Worm (Caenorhabditis elegans) whole organism, L1 larva: Measurements from ENCODE around the gene grl-17.

Experiments
- C04F5.9 ChIP-seq: sonication (generic microtip); optimal IDR thresholded peaks from 2 replicates; lab custom pipeline; 2016; ENCODE audit warnings: missing genetic modification characterization, missing compliant biosample characterization
- F16B12.6 ChIP-seq: fragments of 150-350 bp; optimal IDR thresholded peaks from 2 replicates; lab custom pipeline; 2014; ENCODE audit warnings: missing biosample characterization, missing genetic modification characterization
- ama-1 ChIP-seq: fragments of 150-350 bp; optimal IDR thresholded peaks from 2 replicates; lab custom pipeline; 2014
- blmp-1 ChIP-seq: fragments of 150-350 bp; optimal IDR thresholded peaks from 2 replicates; lab custom pipeline; 2014; ENCODE audit warnings: missing biosample characterization, missing genetic modification characterization
- ceh-88 ChIP-seq: fragments of 200-800 bp; sonication (Bioruptor generic); IDR thresholded peaks from 2 replicates; pipeline ENCODE4 v1.3.6; 2022; ENCODE audit warnings: missing genetic modification characterization, missing compliant biosample characterization
- dpl-1 ChIP-seq, 3 experiments: fragments of 150-350 bp in 2 of 3; sonication (generic microtip) in 1 of 3; optimal IDR thresholded peaks; 2 replicates each; lab custom pipeline; 2014 to 2017; ENCODE audit warnings: missing biosample characterization in 3 of 3, missing genetic modification characterization in 3 of 3, missing genetic modification reagents in 3 of 3
- dsc-1 ChIP-seq: sonication (generic microtip); optimal IDR thresholded peaks from 2 replicates; lab custom pipeline; 2016; ENCODE audit warnings: mild to moderate bottlenecking, missing genetic modification characterization, missing compliant biosample characterization
- elt-2 ChIP-seq: sonication (generic microtip); optimal IDR thresholded peaks from 2 replicates; lab custom pipeline; 2016; ENCODE audit warnings: missing genetic modification characterization, mild to moderate bottlenecking, inconsistent platforms, missing compliant biosample characterization, missing genetic modification reagents
- fkh-10 ChIP-seq: sonication (generic microtip); optimal IDR thresholded peaks from 2 replicates; lab custom pipeline; 2017; ENCODE audit warnings: missing biosample characterization, missing genetic modification reagents, missing genetic modification characterization
- fkh-8 ChIP-seq: sonication (generic microtip); optimal IDR thresholded peaks from 2 replicates; lab custom pipeline; 2016; ENCODE audit warnings: mild to moderate bottlenecking, missing genetic modification characterization, missing compliant biosample characterization
- fos-1 ChIP-seq: fragments of 150-350 bp; optimal IDR thresholded peaks from 2 replicates; lab custom pipeline; 2014; ENCODE audit warnings: missing biosample characterization, missing genetic modification characterization
- grh-1 ChIP-seq: fragments of 200-800 bp; sonication (Bioruptor generic); IDR thresholded peaks from 2 replicates; pipeline ENCODE4 v1.3.6; 2022; ENCODE audit warnings: missing genetic modification reagents, missing genetic modification characterization, missing compliant biosample characterization
- hlh-4 ChIP-seq: sonication (generic microtip); optimal IDR thresholded peaks from 2 replicates; lab custom pipeline; 2016; ENCODE audit warnings: mild to moderate bottlenecking, missing genetic modification characterization, missing compliant biosample characterization
- hpl-2 ChIP-seq: fragments of 150-350 bp; optimal IDR thresholded peaks from 2 replicates; lab custom pipeline; 2014; ENCODE audit warnings: missing biosample characterization, missing genetic modification reagents, missing genetic modification characterization
- irx-1 ChIP-seq: sonication (generic microtip); optimal IDR thresholded peaks from 2 replicates; lab custom pipeline; 2016; ENCODE audit warnings: missing genetic modification characterization, missing compliant biosample characterization
- jun-1 ChIP-seq: fragments of 150-350 bp; optimal IDR thresholded peaks from 2 replicates; lab custom pipeline; 2014; ENCODE audit warnings: missing biosample characterization, missing genetic modification reagents, missing genetic modification characterization
- lin-15B ChIP-seq: fragments of 150-350 bp; sonication (generic microtip); optimal IDR thresholded peaks from 3 replicates; lab custom pipeline; 2014; ENCODE audit warnings: missing biosample characterization, missing genetic modification characterization
- lin-35 ChIP-seq, 2 experiments: fragments of 150-350 bp; optimal IDR thresholded peaks; 2 replicates each; lab custom pipeline; 2014; ENCODE audit warnings: missing biosample characterization in 2 of 2, missing genetic modification characterization in 2 of 2, missing genetic modification reagents in 2 of 2
- lsy-2 ChIP-seq, 2 experiments: fragments of 150-350 bp; optimal IDR thresholded peaks; 2 replicates each; lab custom pipeline; 2014; ENCODE audit warnings: missing biosample characterization in 2 of 2, missing genetic modification characterization in 2 of 2
- mef-2 ChIP-seq: fragments of 150-350 bp; optimal IDR thresholded peaks from 2 replicates; lab custom pipeline; 2014; ENCODE audit warnings: missing biosample characterization, missing genetic modification characterization
- mep-1 ChIP-seq: fragments of 150-350 bp; optimal IDR thresholded peaks from 2 replicates; lab custom pipeline; 2014; ENCODE audit warnings: missing biosample characterization, missing genetic modification characterization
- nhr-12 ChIP-seq: sonication (generic microtip); optimal IDR thresholded peaks from 2 replicates; lab custom pipeline; 2017; ENCODE audit warnings: missing biosample characterization, missing genetic modification characterization
- nhr-19 ChIP-seq: fragments of 200-800 bp; sonication (Bioruptor generic); conservative IDR thresholded peaks from 2 replicates; pipeline ENCODE4 v1.3.6; 2022; ENCODE audit warnings: missing genetic modification characterization, missing compliant biosample characterization
- nhr-237 ChIP-seq: fragments of 150-350 bp; optimal IDR thresholded peaks from 2 replicates; lab custom pipeline; 2014; ENCODE audit warnings: missing biosample characterization, missing genetic modification characterization
- nhr-85 ChIP-seq: sonication (generic microtip); peaks from one replicate; lab custom pipeline; 2016; ENCODE audit warnings: missing genetic modification characterization, inconsistent platforms, missing compliant biosample characterization
- nhr-90 ChIP-seq: sonication (generic microtip); optimal IDR thresholded peaks from 2 replicates; lab custom pipeline; 2016; ENCODE audit warnings: mild to moderate bottlenecking, missing genetic modification characterization, missing compliant biosample characterization; ENCODE audit not compliant: poor library complexity
- pax-3 ChIP-seq: fragments of 200-800 bp; sonication (Bioruptor generic); optimal IDR thresholded peaks from 2 replicates; lab custom pipeline; 2018; ENCODE audit warnings: mild to moderate bottlenecking, missing genetic modification characterization, moderate library complexity, missing compliant biosample characterization
- pqm-1 ChIP-seq: sonication (generic microtip); optimal IDR thresholded peaks from 3 replicates; lab custom pipeline; 2017; ENCODE audit warnings: missing biosample characterization, missing genetic modification characterization
- snpc-4 ChIP-seq: fragments of 150-350 bp; optimal IDR thresholded peaks from 2 replicates; lab custom pipeline; 2014; ENCODE audit warnings: missing biosample characterization, missing genetic modification characterization
- snu-23 ChIP-seq: sonication (generic microtip); optimal IDR thresholded peaks from 2 replicates; lab custom pipeline; 2016; ENCODE audit warnings: missing genetic modification characterization, missing compliant biosample characterization
- sox-4 ChIP-seq: sonication (generic microtip); optimal IDR thresholded peaks from 2 replicates; lab custom pipeline; 2016; ENCODE audit warnings: missing genetic modification characterization, missing compliant biosample characterization
- sup-37 ChIP-seq: fragments of 200-800 bp; sonication (Bioruptor generic); optimal IDR thresholded peaks from 2 replicates; lab custom pipeline; 2018; ENCODE audit warnings: mild to moderate bottlenecking, missing genetic modification characterization, missing compliant biosample characterization
- tbx-2 ChIP-seq: sonication (generic microtip); optimal IDR thresholded peaks from 2 replicates; lab custom pipeline; 2016; ENCODE audit warnings: missing genetic modification characterization, missing compliant biosample characterization
- unc-130 ChIP-seq: fragments of 150-350 bp; optimal IDR thresholded peaks from 2 replicates; lab custom pipeline; 2017; ENCODE audit warnings: missing biosample characterization, missing genetic modification characterization, inconsistent platforms
- unc-86 ChIP-seq: sonication (generic microtip); optimal IDR thresholded peaks from 2 replicates; lab custom pipeline; 2016; ENCODE audit warnings: missing genetic modification characterization, missing compliant biosample characterization
- unc-98 ChIP-seq: fragments of 200-800 bp; sonication (Bioruptor generic); IDR thresholded peaks from 2 replicates; pipeline ENCODE4 v1.3.6; 2022; ENCODE audit warnings: missing genetic modification characterization, missing compliant biosample characterization
- xbp-1 ChIP-seq: sonication (generic microtip); optimal IDR thresholded peaks from 2 replicates; lab custom pipeline; 2016; ENCODE audit warnings: missing genetic modification characterization, missing compliant biosample characterization
- ztf-4 ChIP-seq: fragments of 150-350 bp; optimal IDR thresholded peaks from 2 replicates; lab custom pipeline; 2014; ENCODE audit warnings: missing biosample characterization, missing genetic modification characterization

The grl-17 gene

ce11 chrV:13584484-13584883 lies 20.7 kb upstream of the grl-17 start, which contains the start of gene F53F4.1:
Gene F53F4.1 (plus strand): TSS chrV:13584784.
- TF ChIP-seq F16B12.6 (tag; lab: Kevin White, UChicago), result no peak

ce11 chrV:13580696-13581095 lies 17.0 kb upstream of the grl-17 start, which contains the start of gene C50B8.5:
Gene C50B8.5 (plus strand): TSS chrV:13580968.
- TF ChIP-seq snpc-4 (no peak), elt-2 (tag; lab: Kevin White, UChicago) (peak; percentile 42)
- TF ChIP-seq, all 84 proteins: peak for 1

- TF ChIP-seq F16B12.6 (tag; lab: Kevin White, UChicago), result no peak
- peak; percentile 39 for TF ChIP-seq elt-2 (tag; lab: Kevin White, UChicago)
Measured at ce11 chrV:13578637-13579036, 14.9 kb upstream of the grl-17 start, which contains the start of gene C50B8.6. Gene C50B8.6 (plus strand): TSS chrV:13578972.

- TF ChIP-seq hlh-4 (tag; lab: Kevin White, UChicago), result no peak
- TF ChIP-seq pqm-1, result no peak
- no peak for TF ChIP-seq nhr-85 (tag; lab: Kevin White, UChicago)
- no peak for TF ChIP-seq nhr-237 (tag; lab: Kevin White, UChicago)
- TF ChIP-seq ceh-88, result no peak
- no peak for TF ChIP-seq fkh-10 (GFP tag; lab: Kevin White, UChicago)
- TF ChIP-seq mef-2 (tag; lab: Kevin White, UChicago), result no peak
- TF ChIP-seq nhr-12 (tag; lab: Kevin White, UChicago), result no peak
- no peak for TF ChIP-seq grh-1
- no peak for TF ChIP-seq hpl-2 (GFP tag; lab: Kevin White, UChicago)
- no peak for TF ChIP-seq xbp-1 (tag; lab: Kevin White, UChicago)
- no peak for TF ChIP-seq snu-23 (GFP tag; lab: Kevin White, UChicago)
- TF ChIP-seq ama-1, result no peak
- TF ChIP-seq C04F5.9 (tag; lab: Kevin White, UChicago), result no peak
Measured at ce11 chrV:13577463-13577862, 13.7 kb upstream of the grl-17 start.

ce11 chrV:13576828-13577227 lies 13.1 kb upstream of the grl-17 start:
- TF ChIP-seq jun-1 (peak; percentile 3), blmp-1 (no peak), lin-35 (GFP tag; optimal IDR thresholded peaks at IDR 0.05; lab: Kevin White, UChicago) (peak in 1 of 2 experiments; percentile 43), nhr-90 (tag; lab: Kevin White, UChicago) (no peak), pqm-1 (peak; percentile 66), elt-2 (tag; lab: Kevin White, UChicago) (peak; percentile 62)
- TF ChIP-seq, all 84 proteins: peak for 4

ce11 chrV:13575866-13576265 lies 12.1 kb upstream of the grl-17 start:
- no peak for TF ChIP-seq F16B12.6 (tag; lab: Kevin White, UChicago)
- no peak for TF ChIP-seq snpc-4
- no peak for TF ChIP-seq unc-98
- TF ChIP-seq sup-37, result no peak
- TF ChIP-seq snu-23 (GFP tag; lab: Kevin White, UChicago), result no peak
- no peak for TF ChIP-seq lsy-2 (tag; optimal IDR thresholded peaks at IDR 0.05; lab: Kevin White, UChicago)
- TF ChIP-seq sox-4 (tag; lab: Kevin White, UChicago), result no peak
- no peak for TF ChIP-seq dsc-1 (tag; lab: Kevin White, UChicago)
- no peak for TF ChIP-seq fos-1
- TF ChIP-seq unc-130, result no peak

ce11 chrV:13571714-13572258 lies 8.0 kb upstream of the grl-17 start, which contains the start of gene C50B8.4:
Gene C50B8.4 (plus strand): TSS chrV:13572012.
- TF ChIP-seq elt-2 (tag; lab: Kevin White, UChicago), result peak; percentile 45
- TF ChIP-seq jun-1, result no peak
- TF ChIP-seq lin-35 (GFP tag; optimal IDR thresholded peaks at IDR 0.05; lab: Kevin White, UChicago), result peak in 1 of 2 experiments; percentile 32

- TF ChIP-seq xbp-1 (tag; lab: Kevin White, UChicago), result peak; percentile 57
- TF ChIP-seq ztf-4 (tag; lab: Kevin White, UChicago), result no peak
- TF ChIP-seq fkh-8, result peak; percentile 41
- peak; percentile 54 for TF ChIP-seq unc-86 (tag; lab: Kevin White, UChicago)
- TF ChIP-seq irx-1 (tag; lab: Kevin White, UChicago), result peak; percentile 23
- peak; percentile 52 for TF ChIP-seq tbx-2 (tag; lab: Kevin White, UChicago)
- TF ChIP-seq fkh-10 (GFP tag; lab: Kevin White, UChicago), result no peak
- peak; percentile 75 to 91 (median 85) for TF ChIP-seq dpl-1 (GFP tag; optimal IDR thresholded peaks at IDR 0.05; lab: Kevin White, UChicago)
- TF ChIP-seq elt-2 (tag; lab: Kevin White, UChicago), result no peak
- TF ChIP-seq nhr-85 (tag; lab: Kevin White, UChicago), result peak; percentile 73
- peak; percentile 38 for TF ChIP-seq blmp-1
- TF ChIP-seq pax-3 (tag; lab: Kevin White, UChicago), result peak; percentile 57
- TF ChIP-seq mep-1 (tag; lab: Kevin White, UChicago), result peak; percentile 85
- TF ChIP-seq nhr-19 (GFP tag; lab: Robert Waterston, UW), result peak; percentile 54
- TF ChIP-seq lin-15B, result peak; percentile 75
- peak; percentile 62 for TF ChIP-seq unc-130
- peak; percentile 28 for TF ChIP-seq jun-1
Measured at ce11 chrV:13568533-13568932, 4.8 kb upstream of the grl-17 start, which contains the start of the genes nuaf-1 and bir-2. Gene nuaf-1 (minus strand): TSS chrV:13568630. Gene bir-2 (plus strand): TSS chrV:13568850.
